Worm (Caenorhabditis elegans) whole organism, L2 larva: ENCODE measurements around the gene nspc-17.

Experiments
- C34F6.9 ChIP-seq: fragments of 150-350 bp; optimal IDR thresholded peaks from 2 replicates; lab custom pipeline; 2014; ENCODE audit warnings: missing biosample characterization, missing genetic modification characterization
- F13H6.1 ChIP-seq: sonication (generic microtip); optimal IDR thresholded peaks from 2 replicates; lab custom pipeline; 2016; ENCODE audit warnings: missing genetic modification characterization, missing compliant biosample characterization
- Y55F3AM.14 ChIP-seq: fragments of 200-800 bp; sonication (Bioruptor generic); optimal IDR thresholded peaks from 2 replicates; lab custom pipeline; 2018; ENCODE audit warnings: mild to moderate bottlenecking, missing genetic modification characterization, missing compliant biosample characterization
- aly-2 ChIP-seq: fragments of 150-350 bp; optimal IDR thresholded peaks from 2 replicates; lab custom pipeline; 2014; ENCODE audit warnings: missing biosample characterization, missing genetic modification characterization
- blmp-1 ChIP-seq: sonication (generic microtip); optimal IDR thresholded peaks from 2 replicates; lab custom pipeline; 2017; ENCODE audit warnings: missing genetic modification characterization, mild to moderate bottlenecking, missing compliant biosample characterization, antibody characterized with exemption, moderate library complexity; ENCODE audit not compliant: insufficient read depth
- ceh-16 ChIP-seq: fragments of 150-350 bp; optimal IDR thresholded peaks from 2 replicates; lab custom pipeline; 2014; ENCODE audit warnings: missing biosample characterization, missing genetic modification characterization
- crh-2 ChIP-seq: sonication (generic microtip); optimal IDR thresholded peaks from 2 replicates; lab custom pipeline; 2017; ENCODE audit warnings: missing biosample characterization, missing genetic modification characterization
- dmd-4 ChIP-seq: sonication (generic microtip); optimal IDR thresholded peaks from 2 replicates; lab custom pipeline; 2017; ENCODE audit warnings: missing biosample characterization, missing genetic modification characterization
- egl-27 ChIP-seq: sonication (generic microtip); optimal IDR thresholded peaks from 3 replicates; lab custom pipeline; 2017; ENCODE audit warnings: missing biosample characterization, missing genetic modification reagents, missing genetic modification characterization
- fos-1 ChIP-seq: fragments of 150-350 bp; optimal IDR thresholded peaks from 2 replicates; lab custom pipeline; 2014; ENCODE audit warnings: missing biosample characterization, missing genetic modification characterization
- gmeb-1 ChIP-seq: fragments of 150-350 bp; optimal IDR thresholded peaks from 2 replicates; lab custom pipeline; 2014; ENCODE audit warnings: missing biosample characterization, missing genetic modification characterization
- lin-39 ChIP-seq: fragments of 150-350 bp; optimal IDR thresholded peaks from 2 replicates; lab custom pipeline; 2014; ENCODE audit warnings: missing biosample characterization, missing genetic modification reagents, missing genetic modification characterization
- lsy-2 ChIP-seq, 2 experiments: fragments of 150-350 bp in 1 of 2; sonication (generic microtip) in 1 of 2; optimal IDR thresholded peaks; 2 replicates each; lab custom pipeline; 2014 to 2017; ENCODE audit warnings: missing biosample characterization in 2 of 2, missing genetic modification characterization in 2 of 2
- nhr-129 ChIP-seq: fragments of 150-350 bp; optimal IDR thresholded peaks from 2 replicates; lab custom pipeline; 2014; ENCODE audit warnings: missing biosample characterization, missing genetic modification characterization
- nhr-21 ChIP-seq: fragments of 150-350 bp; optimal IDR thresholded peaks from 2 replicates; lab custom pipeline; 2014; ENCODE audit warnings: missing biosample characterization, missing genetic modification characterization
- nhr-23 ChIP-seq: fragments of 150-350 bp; optimal IDR thresholded peaks from 2 replicates; lab custom pipeline; 2014; ENCODE audit warnings: missing biosample characterization, missing genetic modification reagents, missing genetic modification characterization
- nhr-237 ChIP-seq: fragments of 150-350 bp; optimal IDR thresholded peaks from 2 replicates; lab custom pipeline; 2014; ENCODE audit warnings: missing biosample characterization, missing genetic modification characterization
- nhr-25 ChIP-seq: fragments of 150-350 bp; sonication (generic microtip); optimal IDR thresholded peaks from 3 replicates; lab custom pipeline; 2014; ENCODE audit warnings: missing biosample characterization, missing genetic modification characterization
- nhr-6 ChIP-seq: fragments of 150-350 bp; optimal IDR thresholded peaks from 2 replicates; lab custom pipeline; 2014; ENCODE audit warnings: missing biosample characterization, missing genetic modification characterization
- peb-1 ChIP-seq: fragments of 150-350 bp; optimal IDR thresholded peaks from 2 replicates; lab custom pipeline; 2014; ENCODE audit warnings: missing biosample characterization, missing genetic modification characterization
- sem-4 ChIP-seq: fragments of 150-350 bp; optimal IDR thresholded peaks from 2 replicates; lab custom pipeline; 2014; ENCODE audit warnings: missing biosample characterization, missing genetic modification reagents, missing genetic modification characterization
- skn-1 ChIP-seq: sonication (generic microtip); optimal IDR thresholded peaks from 2 replicates; lab custom pipeline; 2017; ENCODE audit warnings: missing biosample characterization, missing genetic modification characterization
- sma-3 ChIP-seq: sonication (generic microtip); optimal IDR thresholded peaks from 2 replicates; lab custom pipeline; 2016; ENCODE audit warnings: missing genetic modification reagents, missing genetic modification characterization, missing compliant biosample characterization
- sma-9 ChIP-seq, 2 experiments: fragments of 150-350 bp in 1 of 2; sonication (generic microtip) in 1 of 2; optimal IDR thresholded peaks; 2 replicates each; lab custom pipeline; 2014 to 2016; ENCODE audit warnings: missing genetic modification characterization in 2 of 2, mild to moderate bottlenecking in 1 of 2, missing biosample characterization in 1 of 2, missing compliant biosample characterization in 1 of 2, missing genetic modification reagents in 1 of 2, moderate library complexity in 1 of 2
- snpc-4 ChIP-seq: fragments of 150-350 bp; optimal IDR thresholded peaks from 2 replicates; lab custom pipeline; 2014; ENCODE audit warnings: missing biosample characterization, missing genetic modification characterization
- unc-39 ChIP-seq: fragments of 150-350 bp; optimal IDR thresholded peaks from 2 replicates; lab custom pipeline; 2014; ENCODE audit warnings: missing biosample characterization, missing genetic modification characterization
- unc-55 ChIP-seq: fragments of 150-350 bp; sonication (generic microtip); optimal IDR thresholded peaks from 3 replicates; lab custom pipeline; 2014; ENCODE audit warnings: missing biosample characterization, missing genetic modification reagents, missing genetic modification characterization
- unc-62 ChIP-seq: fragments of 150-350 bp; optimal IDR thresholded peaks from 2 replicates; lab custom pipeline; 2014; ENCODE audit warnings: missing biosample characterization, missing genetic modification reagents, missing genetic modification characterization
- ztf-11 ChIP-seq: sonication (generic microtip); optimal IDR thresholded peaks from 2 replicates; lab custom pipeline; 2017; ENCODE audit warnings: missing biosample characterization, missing genetic modification characterization

nspc-17 gene

DNA sequence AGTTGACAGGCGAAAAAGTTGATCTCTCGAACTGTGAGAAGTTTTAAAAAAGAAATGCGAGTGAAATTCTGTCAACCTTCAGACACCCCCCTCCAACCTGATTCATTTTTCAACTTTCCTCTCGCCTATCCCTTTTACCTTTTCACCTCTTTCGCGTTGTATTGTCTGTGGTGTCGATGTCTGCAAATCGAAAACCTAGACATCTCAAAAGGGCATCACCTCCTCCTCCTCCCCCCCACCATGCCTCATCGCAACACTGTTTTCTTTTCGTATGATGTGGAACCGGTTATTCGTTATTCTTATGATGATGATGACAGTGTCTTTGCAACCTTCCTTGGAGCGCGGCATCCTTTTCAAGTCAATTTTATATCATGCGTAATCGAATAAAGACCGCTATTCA, 17.0 kb downstream of the nspc-17 start:
- TF ChIP-seq F13H6.1 (tag; lab: Kevin White, UChicago) (peak; percentile 46), ztf-11 (no peak), aly-2 (tag; lab: Kevin White, UChicago) (no peak), egl-27 (peak; percentile 54), skn-1 (tag; lab: Kevin White, UChicago) (no peak), nhr-23 (tag; lab: Kevin White, UChicago) (no peak), Y55F3AM.14 (GFP tag; lab: Kevin White, UChicago) (no peak), nhr-237 (no peak), sma-3 (GFP tag; lab: Kevin White, UChicago) (peak; percentile 69), unc-62 (GFP tag; lab: Kevin White, UChicago) (no peak), nhr-6 (tag; lab: Kevin White, UChicago) (peak; percentile 51), lin-39 (tag; lab: Kevin White, UChicago) (no peak), nhr-25 (peak; percentile 94), fos-1 (tag; lab: Kevin White, UChicago) (peak; percentile 43), nhr-21 (tag; lab: Kevin White, UChicago) (peak; percentile 83), sem-4 (tag; lab: Kevin White, UChicago) (peak; percentile 26), blmp-1 (peak; percentile 97), nhr-129 (tag; lab: Kevin White, UChicago) (peak; percentile 53), peb-1 (no peak), dmd-4 (tag; lab: Kevin White, UChicago) (no peak), ceh-16 (peak; percentile 47), sma-9 (GFP tag; optimal IDR thresholded peaks at IDR 0.05; lab: Kevin White, UChicago) (peak; percentile 80), sma-9 (tag; optimal IDR thresholded peaks at IDR 0.05; lab: Kevin White, UChicago) (no peak)

DNA sequence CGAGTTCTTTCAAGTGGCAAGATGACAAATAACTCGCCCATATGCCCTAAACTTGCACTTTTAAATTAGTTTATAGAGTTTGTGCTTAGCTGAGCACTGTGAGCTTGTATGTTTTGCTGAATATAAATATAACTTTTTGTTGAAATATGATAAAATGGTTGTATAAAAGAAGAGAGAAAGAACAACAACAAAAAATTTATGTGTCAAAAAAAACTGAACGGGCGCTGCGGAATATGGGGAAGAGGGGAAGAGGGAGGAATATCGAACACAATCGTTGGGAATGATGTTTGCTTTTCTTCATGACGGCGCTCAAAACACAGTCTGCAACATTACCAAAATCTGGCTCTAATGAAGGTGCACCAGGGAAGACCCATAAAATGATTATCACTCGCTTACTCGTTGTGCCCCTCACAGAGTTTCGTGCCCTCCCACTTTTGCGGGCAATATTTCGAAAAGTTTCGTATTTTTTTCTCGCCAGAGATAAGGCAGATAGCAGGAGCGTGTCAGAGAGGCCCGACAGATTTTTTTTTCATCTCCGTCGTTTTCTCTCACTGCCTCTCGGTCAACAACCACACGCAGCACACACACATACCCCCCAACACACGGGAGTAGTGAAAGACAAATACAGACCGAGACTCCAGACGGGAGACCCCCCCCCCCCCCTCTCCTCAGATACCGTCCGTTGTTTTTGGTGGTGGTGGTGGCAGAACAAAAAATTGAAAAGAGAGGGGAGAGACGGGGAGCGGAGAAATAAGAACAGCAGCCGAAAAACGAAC, 19.2 kb downstream of the nspc-17 start:
- TF ChIP-seq unc-39 (tag; lab: Kevin White, UChicago) (no peak), C34F6.9 (tag; lab: Kevin White, UChicago) (peak; percentile 61), crh-2 (tag; lab: Kevin White, UChicago) (peak; percentile 20), nhr-23 (tag; lab: Kevin White, UChicago) (no peak), fos-1 (tag; lab: Kevin White, UChicago) (peak; percentile 92), sma-3 (GFP tag; lab: Kevin White, UChicago) (peak; percentile 24), egl-27 (peak; percentile 43), blmp-1 (peak; percentile 44), lsy-2 (tag; optimal IDR thresholded peaks at IDR 0.05; lab: Kevin White, UChicago) (peak in 1 of 2 experiments; percentile 30), nhr-25 (peak; percentile 62), unc-62 (GFP tag; lab: Kevin White, UChicago) (no peak), F13H6.1 (tag; lab: Kevin White, UChicago) (peak; percentile 84), sma-9 (GFP tag; optimal IDR thresholded peaks at IDR 0.05; lab: Kevin White, UChicago) (peak; percentile 83), sma-9 (tag; optimal IDR thresholded peaks at IDR 0.05; lab: Kevin White, UChicago) (peak; percentile 5), gmeb-1 (tag; lab: Kevin White, UChicago) (peak; percentile 51), nhr-129 (tag; lab: Kevin White, UChicago) (peak; percentile 66)

DNA sequence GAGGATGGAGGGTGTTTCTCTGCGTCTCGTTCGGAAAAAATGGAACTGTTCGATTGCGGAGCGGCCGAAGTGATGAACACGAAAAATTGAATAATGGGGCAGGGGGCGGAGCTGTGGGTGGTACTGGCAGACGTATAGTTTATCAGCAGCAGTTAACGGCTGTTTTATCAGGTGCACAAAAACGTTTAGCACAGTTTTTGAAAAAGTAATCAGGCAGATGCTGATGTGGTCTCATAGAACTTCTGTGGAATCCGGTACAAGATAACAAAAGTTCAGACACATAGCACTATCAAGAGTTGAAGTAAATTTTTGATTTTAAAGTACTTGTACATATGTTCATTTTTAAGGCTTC, 20.5 kb downstream of the nspc-17 start:
- TF ChIP-seq egl-27 (no peak), fos-1 (tag; lab: Kevin White, UChicago) (peak; percentile 13), crh-2 (tag; lab: Kevin White, UChicago) (no peak), sma-9 (GFP tag; optimal IDR thresholded peaks at IDR 0.05; lab: Kevin White, UChicago) (peak; percentile 60), sma-9 (tag; optimal IDR thresholded peaks at IDR 0.05; lab: Kevin White, UChicago) (no peak), Y55F3AM.14 (GFP tag; lab: Kevin White, UChicago) (peak; percentile 11), snpc-4 (tag; lab: Kevin White, UChicago) (no peak), lsy-2 (tag; optimal IDR thresholded peaks at IDR 0.05; lab: Kevin White, UChicago) (no peak)

DNA sequence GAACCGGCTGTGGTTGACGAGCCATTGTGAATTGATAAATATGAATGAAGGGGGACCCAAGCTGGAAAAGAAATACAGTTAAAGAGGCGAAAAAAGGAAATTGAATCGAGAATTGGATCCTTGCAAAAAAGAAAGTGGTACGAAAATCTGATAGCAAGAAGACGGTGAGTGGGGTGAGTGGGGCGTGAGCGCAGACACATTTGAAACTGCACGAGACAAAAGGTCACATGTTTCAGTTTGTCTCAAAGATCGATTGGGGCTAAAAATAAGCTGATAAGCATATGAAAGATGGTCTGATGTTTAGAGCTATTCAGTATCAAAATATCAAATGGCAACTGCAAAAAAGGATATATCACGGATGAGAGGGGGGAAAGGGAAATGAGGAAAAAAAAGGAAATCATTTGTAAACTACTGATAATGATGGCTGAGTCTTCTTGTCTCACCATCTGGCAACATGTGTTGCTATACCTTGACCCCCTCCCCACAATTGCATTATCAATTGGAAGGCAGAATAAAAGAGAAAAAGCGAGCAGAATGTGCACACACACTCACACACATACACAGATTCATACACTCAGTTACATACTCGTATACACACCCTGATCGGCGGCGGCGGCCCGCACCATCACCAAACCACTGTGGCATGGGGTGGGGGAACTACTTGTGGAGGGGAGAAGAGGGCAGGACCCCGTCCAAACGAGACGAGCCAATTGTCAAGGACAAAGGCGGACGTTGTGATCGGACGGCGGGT, 21.0 kb downstream of the nspc-17 start, which contains the start of gene M163.1:
Gene M163.1, minus strand, starts transcription at position 25 of the 751 bp plus-strand sequence.
- TF ChIP-seq aly-2 (tag; lab: Kevin White, UChicago) = no peak
- peak; percentile 71 for TF ChIP-seq ceh-16
- no peak for TF ChIP-seq lin-39 (tag; lab: Kevin White, UChicago)
- peak; percentile 6 for TF ChIP-seq sma-9 (GFP tag; optimal IDR thresholded peaks at IDR 0.05; lab: Kevin White, UChicago)
- no peak for TF ChIP-seq sma-9 (tag; optimal IDR thresholded peaks at IDR 0.05; lab: Kevin White, UChicago)
- TF ChIP-seq nhr-129 (tag; lab: Kevin White, UChicago) = no peak
- TF ChIP-seq nhr-23 (tag; lab: Kevin White, UChicago) = no peak
- no peak for TF ChIP-seq unc-39 (tag; lab: Kevin White, UChicago)
- peak; percentile 27 for TF ChIP-seq F13H6.1 (tag; lab: Kevin White, UChicago)
- TF ChIP-seq unc-55 (GFP tag; lab: Kevin White, UChicago) = no peak
- TF ChIP-seq fos-1 (tag; lab: Kevin White, UChicago) = peak; percentile 39
- no peak for TF ChIP-seq ztf-11
- TF ChIP-seq, all 48 proteins: peak for 4
